Fruit fly (Drosophila melanogaster) Kc167 (cell line): Measurements from ENCODE around the gene ClC-c.

Experiments used
- h ChIP-seq: fragments of >200 bp; optimal IDR thresholded peaks from 3 replicates; lab custom pipeline; 2018; ENCODE audit warnings: missing external identifiers
- insv ChIP-seq: fragments of >200 bp; optimal IDR thresholded peaks from 3 replicates; lab custom pipeline; 2018; ENCODE audit warnings: missing external identifiers
- psq ChIP-seq: fragments of >200 bp; optimal IDR thresholded peaks from 2 replicates; lab custom pipeline; 2017; ENCODE audit warnings: missing external identifiers
- ttk ChIP-seq: sonication (Bioruptor generic); optimal IDR thresholded peaks from 2 replicates; lab custom pipeline; 2017; ENCODE audit warnings: missing external identifiers

DNA sequence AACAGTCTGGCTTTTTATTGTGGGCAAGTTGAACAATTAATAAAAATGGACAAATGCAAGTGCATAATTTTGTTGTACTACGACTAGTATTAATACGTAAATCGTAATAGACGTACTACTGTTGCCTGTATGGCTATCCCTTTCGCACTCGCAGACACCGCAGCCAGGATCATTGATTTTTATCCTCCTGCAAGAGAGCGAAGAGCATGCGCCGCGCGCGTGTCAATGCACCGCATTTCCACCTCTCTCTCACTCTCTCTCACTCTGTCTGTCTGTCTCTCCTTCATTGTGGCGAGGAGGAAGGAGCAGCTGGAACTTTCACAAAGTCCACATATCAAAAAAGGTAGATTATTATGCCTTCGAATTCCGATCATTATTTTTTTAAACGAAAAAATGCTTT is 43.1 kb upstream of the ClC-c start:
- TF ChIP-seq ttk (lab: Kevin White, UChicago): no peak
- no peak for TF ChIP-seq insv (lab: Kevin White, UChicago)
- no peak for TF ChIP-seq psq
- no peak for TF ChIP-seq h
